Worm (Caenorhabditis elegans) whole organism, early embryonic: ENCODE data around the gene chmp-7.

Experiments
- aly-1 ChIP-seq: sonication (generic microtip); optimal IDR thresholded peaks from 2 replicates; lab custom pipeline; 2016; ENCODE audit warnings: missing genetic modification characterization, missing compliant biosample characterization
- ama-1 ChIP-seq: fragments of 150-350 bp; optimal IDR thresholded peaks from 2 replicates; lab custom pipeline; 2014
- flt-1 ChIP-seq: fragments of 200-800 bp; sonication (Bioruptor generic); IDR thresholded peaks from 2 replicates; pipeline ENCODE4 v1.3.6; 2022; ENCODE audit warnings: missing genetic modification characterization, missing compliant biosample characterization
- hmbx-1 ChIP-seq: sonication (generic microtip); optimal IDR thresholded peaks from 2 replicates; lab custom pipeline; 2016; ENCODE audit warnings: mild to moderate bottlenecking, missing genetic modification characterization, missing compliant biosample characterization
- pes-1 ChIP-seq: fragments of 200-800 bp; sonication (Bioruptor generic); IDR thresholded peaks from 2 replicates; pipeline ENCODE4 v1.3.6; 2022; ENCODE audit warnings: missing genetic modification reagents, missing genetic modification characterization, missing compliant biosample characterization
- tbx-11 ChIP-seq: fragments of 200-800 bp; sonication (Bioruptor generic); IDR thresholded peaks from 2 replicates; pipeline ENCODE4 v1.3.6; 2022; ENCODE audit warnings: missing genetic modification characterization, missing compliant biosample characterization
- tra-4 ChIP-seq: sonication (generic microtip); optimal IDR thresholded peaks from 2 replicates; lab custom pipeline; 2017; ENCODE audit warnings: missing genetic modification characterization, missing compliant biosample characterization

- no peak for TF ChIP-seq tra-4 (tag; lab: Kevin White, UChicago)
- TF ChIP-seq ama-1 (lab: Kevin White, UChicago): no peak
- no peak for TF ChIP-seq flt-1 (GFP tag; lab: Robert Waterston, UW)
- TF ChIP-seq aly-1: no peak
- no peak for TF ChIP-seq tbx-11 (GFP tag; lab: Robert Waterston, UW)
- no peak for TF ChIP-seq pes-1
- TF ChIP-seq hmbx-1 (tag; lab: Kevin White, UChicago): no peak
Measured at ce11 chrII:9033034-9033433, 21.7 kb upstream of the chmp-7 start.
